Fruit fly (Drosophila melanogaster): Measurements from ENCODE around the gene CG3285.
A peak's percentile ranks its signal among the peaks of the same experiment; 100 is the strongest.

Gene CG3285

DNA sequence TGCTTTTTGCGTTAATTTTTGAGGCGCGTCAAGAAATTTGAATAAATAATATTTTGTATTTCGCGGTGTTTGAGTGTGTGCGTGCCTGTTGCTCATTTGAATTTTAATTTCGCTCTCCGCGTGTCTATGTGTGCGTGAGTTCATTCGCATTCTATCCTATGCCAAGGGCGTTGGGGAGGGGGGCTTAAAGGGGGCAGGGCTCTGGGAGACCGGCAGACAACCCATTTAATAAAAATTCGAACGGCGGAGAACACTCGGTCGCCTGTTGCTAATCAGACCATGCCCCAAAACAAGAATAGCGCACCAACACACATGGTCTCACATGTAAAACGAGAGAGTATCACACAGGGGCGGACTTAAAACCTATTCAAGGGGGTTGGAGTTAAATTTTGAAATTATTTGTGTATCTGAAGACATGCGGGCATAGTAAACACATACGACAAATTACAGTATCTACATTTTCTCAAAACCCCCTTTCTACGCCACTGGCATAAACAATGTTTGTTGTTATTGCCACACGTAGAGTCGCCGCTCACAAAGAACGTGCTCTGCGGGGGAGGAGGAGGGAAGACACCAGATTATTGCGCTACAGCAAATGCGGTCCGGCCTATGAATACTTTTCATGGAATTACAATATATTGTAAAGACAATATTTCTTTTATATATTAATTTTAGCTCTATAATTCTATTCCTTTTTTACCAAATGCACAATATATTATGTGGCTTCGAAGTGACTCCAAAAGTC lies 28.8 kb upstream of the CG3285 start (continued):
- TF ChIP-seq CG42726 (GFP tag; IDR thresholded peaks at IDR 0.05; ENCODE audit: partially characterized antibody): no peak
- TF ChIP-seq CG14441 (GFP tag; IDR thresholded peaks at IDR 0.05): peak; percentile 99
- peak; percentile 99 for TF ChIP-seq CG2889 (GFP tag; IDR thresholded peaks at IDR 0.05)
- TF ChIP-seq shn (GFP tag; optimal IDR thresholded peaks at IDR 0.05): peak; percentile 99
- TF ChIP-seq zf30C (GFP tag; optimal IDR thresholded peaks at IDR 0.05): peak; percentile 75
- peak; percentile 100 for TF ChIP-seq CG10209 (GFP tag; optimal IDR thresholded peaks at IDR 0.05)
- peak; percentile 99 for TF ChIP-seq Taf1 (GFP tag; IDR thresholded peaks at IDR 0.05)
- peak; percentile 99 for TF ChIP-seq CG6765 (GFP tag; optimal IDR thresholded peaks at IDR 0.05)
- TF ChIP-seq exex (tag; optimal IDR thresholded peaks at IDR 0.05): peak; percentile 98
- TF ChIP-seq CG17186 (GFP tag; optimal IDR thresholded peaks at IDR 0.05): peak; percentile 97
- TF ChIP-seq emc (GFP tag; optimal IDR thresholded peaks at IDR 0.05): peak; percentile 99
- peak; percentile 99 for TF ChIP-seq E2f1 (GFP tag; IDR thresholded peaks at IDR 0.05)
- peak; percentile 81 for TF ChIP-seq cg (GFP tag; optimal IDR thresholded peaks at IDR 0.05)
- TF ChIP-seq CTCF (GFP tag; optimal IDR thresholded peaks at IDR 0.05): peak; percentile 79
- TF ChIP-seq en (GFP tag; optimal IDR thresholded peaks at IDR 0.05): peak; percentile 99
- peak; percentile 98 for TF ChIP-seq CG3838 (GFP tag; optimal IDR thresholded peaks at IDR 0.05)
- peak; percentile 79 for TF ChIP-seq Sry-β (GFP tag; optimal IDR thresholded peaks at IDR 0.05)
- TF ChIP-seq ap (GFP tag; IDR thresholded peaks at IDR 0.05): peak; percentile 94
- TF ChIP-seq twi (tag; optimal IDR thresholded peaks at IDR 0.05): peak; percentile 100
- TF ChIP-seq CG2116 (GFP tag; optimal IDR thresholded peaks at IDR 0.05): peak; percentile 90
- TF ChIP-seq Ada2b (GFP tag; IDR thresholded peaks at IDR 0.05): peak; percentile 99
- TF ChIP-seq CG2712 (tag; optimal IDR thresholded peaks at IDR 0.05): peak; percentile 99
- TF ChIP-seq cwo (GFP tag; optimal IDR thresholded peaks at IDR 0.05): peak; percentile 99
- peak; percentile 99 for TF ChIP-seq pum (GFP tag; optimal IDR thresholded peaks at IDR 0.05)
- TF ChIP-seq Ravus (GFP tag; IDR thresholded peaks at IDR 0.05): peak; percentile 97
- TF ChIP-seq Atf3 (GFP tag; optimal IDR thresholded peaks at IDR 0.05): peak; percentile 99
- TF ChIP-seq tin (GFP tag; optimal IDR thresholded peaks at IDR 0.05): peak; percentile 100
- peak; percentile 100 for TF ChIP-seq row (GFP tag; IDR thresholded peaks at IDR 0.05)
- TF ChIP-seq PHDP (tag; optimal IDR thresholded peaks at IDR 0.05): peak; percentile 100
- peak; percentile 99 for TF ChIP-seq az2 (GFP tag; optimal IDR thresholded peaks at IDR 0.05)
- TF ChIP-seq Hey (tag; optimal IDR thresholded peaks at IDR 0.05): peak; percentile 99
- TF ChIP-seq fd102C (GFP tag; optimal IDR thresholded peaks at IDR 0.05): peak; percentile 98
- TF ChIP-seq tna (GFP tag; IDR thresholded peaks at IDR 0.05; ENCODE audit: partially characterized antibody): no peak; the same call in 1 of the 2 replicates
- TF ChIP-seq hkb (optimal IDR thresholded peaks at IDR 0.05): peak; percentile 61
- peak; percentile 99 for TF ChIP-seq hkb (GFP tag; IDR thresholded peaks at IDR 0.05)
- peak; percentile 99 for TF ChIP-seq CG5245 (GFP tag; optimal IDR thresholded peaks at IDR 0.05)
- peak; percentile 100 for TF ChIP-seq CG15269 (tag; optimal IDR thresholded peaks at IDR 0.05)
- TF ChIP-seq zfh1 (GFP tag; IDR thresholded peaks at IDR 0.05): peak; percentile 99
- TF ChIP-seq CG10321 (GFP tag; IDR thresholded peaks at IDR 0.05): peak; percentile 88
- TF ChIP-seq CG8089 (GFP tag; optimal IDR thresholded peaks at IDR 0.05): peak; percentile 99
- peak; percentile 93 for TF ChIP-seq CG17802 (tag; optimal IDR thresholded peaks at IDR 0.05)
- no peak for TF ChIP-seq bbx (GFP tag; IDR thresholded peaks at IDR 0.05; ENCODE audit: partially characterized antibody)
- peak; percentile 100 for TF ChIP-seq CG18599 (GFP tag; optimal IDR thresholded peaks at IDR 0.05)
- TF ChIP-seq Aef1 (GFP tag; IDR thresholded peaks at IDR 0.05): peak; percentile 99
- peak; percentile 90 for TF ChIP-seq CG30020 (tag; optimal IDR thresholded peaks at IDR 0.05)
- TF ChIP-seq CG15601 (tag; optimal IDR thresholded peaks at IDR 0.05): peak; percentile 99
- TF ChIP-seq CG16863 (GFP tag; optimal IDR thresholded peaks at IDR 0.05): peak; percentile 100
- peak; percentile 99 for TF ChIP-seq NC2α (GFP tag; optimal IDR thresholded peaks at IDR 0.05)
- peak; percentile 98 for TF ChIP-seq stc (GFP tag; IDR thresholded peaks at IDR 0.05)
- TF ChIP-seq grau (tag; optimal IDR thresholded peaks at IDR 0.05): peak; percentile 99

Data from whole organism, embryonic.